Worm (Caenorhabditis elegans) whole organism, midembryonic: ENCODE data around the gene R11H6.5.

Experiments used
- T22C8.4 ChIP-seq: fragments of 200-800 bp; sonication (Bioruptor generic); IDR thresholded peaks from 2 replicates; pipeline ENCODE4 v1.3.6; 2022; ENCODE audit warnings: missing genetic modification characterization, missing compliant biosample characterization
- cog-1 ChIP-seq: sonication (generic microtip); optimal IDR thresholded peaks from 2 replicates; lab custom pipeline; 2016; ENCODE audit warnings: missing genetic modification characterization, missing compliant biosample characterization
- flt-1 ChIP-seq: fragments of 200-800 bp; sonication (Bioruptor generic); IDR thresholded peaks from 2 replicates; pipeline ENCODE4 v1.3.6; 2022; ENCODE audit warnings: missing genetic modification characterization, missing compliant biosample characterization
- klf-2 ChIP-seq: fragments of 200-800 bp; sonication (Bioruptor generic); conservative IDR thresholded peaks from 2 replicates; pipeline ENCODE4 v1.3.6; 2022; ENCODE audit warnings: missing genetic modification reagents, missing genetic modification characterization, missing compliant biosample characterization
- med-1 ChIP-seq: sonication (generic microtip); optimal IDR thresholded peaks from 2 replicates; lab custom pipeline; 2017; ENCODE audit warnings: missing genetic modification characterization, mild to moderate bottlenecking, missing compliant biosample characterization, antibody characterized with exemption, missing genetic modification reagents; ENCODE audit not compliant: insufficient read depth
- ref-1 ChIP-seq: fragments of 200-800 bp; sonication (Bioruptor generic); conservative IDR thresholded peaks from 2 replicates; pipeline ENCODE4 v1.3.6; 2022; ENCODE audit warnings: missing genetic modification reagents, missing genetic modification characterization, missing compliant biosample characterization
- tab-1 ChIP-seq: fragments of 200-800 bp; sonication (Bioruptor generic); IDR thresholded peaks from 2 replicates; pipeline ENCODE4 v1.3.6; 2022; ENCODE audit warnings: missing genetic modification characterization, missing compliant biosample characterization
- ztf-23 ChIP-seq: fragments of 200-800 bp; sonication (Bioruptor generic); IDR thresholded peaks from 2 replicates; pipeline ENCODE4 v1.3.6; 2022; ENCODE audit warnings: missing genetic modification reagents, missing genetic modification characterization, missing compliant biosample characterization
- ztf-29 ChIP-seq: fragments of 200-800 bp; sonication (Bioruptor generic); IDR thresholded peaks from 2 replicates; pipeline ENCODE4 v1.3.6; 2022; ENCODE audit warnings: missing genetic modification reagents, missing genetic modification characterization, missing compliant biosample characterization

The R11H6.5 gene

ce11 chrV:14645817-14646789, 34.1 kb upstream of the R11H6.5 start, which contains the start of the genes rfc-1 and pmp-3:
rfc-1 (minus strand) TSS chrV:14645979.
pmp-3 (plus strand) TSS chrV:14646739.
- TF ChIP-seq flt-1 (GFP tag; lab: Robert Waterston, UW) (0 out of 2 replicates have a peak, but pooled peaks have one; percentile 38), klf-2 (GFP tag; lab: Robert Waterston, UW) (no peak)

ce11 chrV:14642016-14642415, 30.0 kb upstream of the R11H6.5 start:
- no peak for TF ChIP-seq ref-1 (GFP tag; lab: Robert Waterston, UW)
- no peak for TF ChIP-seq tab-1 (GFP tag; lab: Robert Waterston, UW)
- no peak for TF ChIP-seq med-1 (GFP tag; lab: Kevin White, UChicago)
- no peak for TF ChIP-seq cog-1 (tag; lab: Kevin White, UChicago)
- TF ChIP-seq T22C8.4 (GFP tag; lab: Robert Waterston, UW) = no peak
- no peak for TF ChIP-seq ztf-29 (GFP tag; lab: Robert Waterston, UW)
- TF ChIP-seq klf-2 (GFP tag; lab: Robert Waterston, UW) = no peak
- no peak for TF ChIP-seq flt-1 (GFP tag; lab: Robert Waterston, UW)
- no peak for TF ChIP-seq ztf-23 (GFP tag; lab: Robert Waterston, UW)

ce11 chrV:14640769-14641168, 28.7 kb upstream of the R11H6.5 start, which contains the start of gene C54G10.1:
C54G10.1 (plus strand) TSS chrV:14641101.
- TF ChIP-seq ref-1 (GFP tag; lab: Robert Waterston, UW) (no peak), cog-1 (tag; lab: Kevin White, UChicago) (no peak), T22C8.4 (GFP tag; lab: Robert Waterston, UW) (no peak), ztf-23 (GFP tag; lab: Robert Waterston, UW) (no peak), ztf-29 (GFP tag; lab: Robert Waterston, UW) (no peak), klf-2 (GFP tag; lab: Robert Waterston, UW) (no peak), tab-1 (GFP tag; lab: Robert Waterston, UW) (no peak), flt-1 (GFP tag; lab: Robert Waterston, UW) (no peak), med-1 (GFP tag; lab: Kevin White, UChicago) (no peak)

ce11 chrV:14640071-14640470, 28.0 kb upstream of the R11H6.5 start, which contains the start of gene F43D2.7:
F43D2.7 (minus strand) TSS chrV:14640171.
- no peak for TF ChIP-seq ref-1 (GFP tag; lab: Robert Waterston, UW)
- no peak for TF ChIP-seq cog-1 (tag; lab: Kevin White, UChicago)
- TF ChIP-seq klf-2 (GFP tag; lab: Robert Waterston, UW) = no peak
- no peak for TF ChIP-seq ztf-29 (GFP tag; lab: Robert Waterston, UW)
- TF ChIP-seq ztf-23 (GFP tag; lab: Robert Waterston, UW) = no peak
- TF ChIP-seq tab-1 (GFP tag; lab: Robert Waterston, UW) = no peak
- TF ChIP-seq flt-1 (GFP tag; lab: Robert Waterston, UW) = no peak
- no peak for TF ChIP-seq T22C8.4 (GFP tag; lab: Robert Waterston, UW)
- TF ChIP-seq med-1 (GFP tag; lab: Kevin White, UChicago) = no peak

ce11 chrV:14638075-14638474, 26.1 kb upstream of the R11H6.5 start:
- TF ChIP-seq T22C8.4 (GFP tag; lab: Robert Waterston, UW) (no peak), tab-1 (GFP tag; lab: Robert Waterston, UW) (no peak), ztf-23 (GFP tag; lab: Robert Waterston, UW) (no peak), klf-2 (GFP tag; lab: Robert Waterston, UW) (no peak)

- TF ChIP-seq flt-1 (GFP tag; lab: Robert Waterston, UW) (no peak), tab-1 (GFP tag; lab: Robert Waterston, UW) (no peak), ztf-29 (GFP tag; lab: Robert Waterston, UW) (no peak), ref-1 (GFP tag; lab: Robert Waterston, UW) (no peak), T22C8.4 (GFP tag; lab: Robert Waterston, UW) (no peak), klf-2 (GFP tag; lab: Robert Waterston, UW) (no peak), med-1 (GFP tag; lab: Kevin White, UChicago) (no peak), cog-1 (tag; lab: Kevin White, UChicago) (no peak), ztf-23 (GFP tag; lab: Robert Waterston, UW) (no peak)
Measured at ce11 chrV:14635119-14635518, 23.1 kb upstream of the R11H6.5 start, which contains the start of gene F43D2.6. F43D2.6 (minus strand) TSS chrV:14635180.

ce11 chrV:14633319-14633718, 21.3 kb upstream of the R11H6.5 start:
- TF ChIP-seq ztf-23 (GFP tag; lab: Robert Waterston, UW) (no peak), ref-1 (GFP tag; lab: Robert Waterston, UW) (no peak), T22C8.4 (GFP tag; lab: Robert Waterston, UW) (no peak), flt-1 (GFP tag; lab: Robert Waterston, UW) (no peak), cog-1 (tag; lab: Kevin White, UChicago) (no peak), ztf-29 (GFP tag; lab: Robert Waterston, UW) (no peak), klf-2 (GFP tag; lab: Robert Waterston, UW) (no peak), med-1 (GFP tag; lab: Kevin White, UChicago) (no peak), tab-1 (GFP tag; lab: Robert Waterston, UW) (no peak)

- no peak for TF ChIP-seq ztf-23 (GFP tag; lab: Robert Waterston, UW)
- no peak for TF ChIP-seq tab-1 (GFP tag; lab: Robert Waterston, UW)
- TF ChIP-seq med-1 (GFP tag; lab: Kevin White, UChicago) = no peak
- no peak for TF ChIP-seq ztf-29 (GFP tag; lab: Robert Waterston, UW)
- no peak for TF ChIP-seq ref-1 (GFP tag; lab: Robert Waterston, UW)
- no peak for TF ChIP-seq klf-2 (GFP tag; lab: Robert Waterston, UW)
- no peak for TF ChIP-seq T22C8.4 (GFP tag; lab: Robert Waterston, UW)
- no peak for TF ChIP-seq cog-1 (tag; lab: Kevin White, UChicago)
- no peak for TF ChIP-seq flt-1 (GFP tag; lab: Robert Waterston, UW)
Measured at ce11 chrV:14631588-14631987, 19.6 kb upstream of the R11H6.5 start, which contains the start of gene F43D2.3. F43D2.3 (plus strand) TSS chrV:14631888.
